Worm (Caenorhabditis elegans) whole organism, L3 larva: ENCODE data around the gene ceh-82.
"Not testable (repeated sequence)": the region's sequence is repeated elsewhere in the genome, so short reads cannot be mapped to it uniquely, and the experiment has no call there.

Source experiments
- R02D3.7 ChIP-seq: fragments of 150-350 bp; optimal IDR thresholded peaks from 2 replicates; lab custom pipeline; 2014; ENCODE audit warnings: missing biosample characterization, missing genetic modification characterization
- ZK546.5 ChIP-seq: sonication (generic microtip); optimal IDR thresholded peaks from 2 replicates; lab custom pipeline; 2017; ENCODE audit warnings: missing biosample characterization, missing genetic modification characterization
- ceh-16 ChIP-seq: sonication (generic microtip); optimal IDR thresholded peaks from 2 replicates; lab custom pipeline; 2017; ENCODE audit warnings: missing biosample characterization, missing genetic modification characterization
- ceh-28 ChIP-seq: fragments of 150-350 bp; optimal IDR thresholded peaks from 2 replicates; lab custom pipeline; 2014; ENCODE audit warnings: missing biosample characterization, missing genetic modification reagents, missing genetic modification characterization
- ceh-9 ChIP-seq: sonication (generic microtip); optimal IDR thresholded peaks from 2 replicates; lab custom pipeline; 2018; ENCODE audit warnings: missing biosample characterization, missing genetic modification characterization
- daf-12 ChIP-seq: fragments of 150-350 bp; optimal IDR thresholded peaks from 2 replicates; lab custom pipeline; 2014; ENCODE audit warnings: missing biosample characterization, missing genetic modification reagents, missing genetic modification characterization
- egl-27 ChIP-seq: sonication (generic microtip); optimal IDR thresholded peaks from 4 replicates; lab custom pipeline; 2017; ENCODE audit warnings: missing biosample characterization, missing genetic modification reagents, missing genetic modification characterization
- egl-5 ChIP-seq: fragments of 150-350 bp; optimal IDR thresholded peaks from 2 replicates; lab custom pipeline; 2017; ENCODE audit warnings: missing biosample characterization, missing genetic modification reagents, missing genetic modification characterization, inconsistent platforms
- elt-2 ChIP-seq: sonication (generic microtip); optimal IDR thresholded peaks from 2 replicates; lab custom pipeline; 2016; ENCODE audit warnings: missing genetic modification reagents, mild to moderate bottlenecking, missing genetic modification characterization, missing compliant biosample characterization
- elt-3 ChIP-seq, 3 experiments: fragments of 150-350 bp in 1 of 3; sonication (generic microtip) in 2 of 3; optimal IDR thresholded peaks; 2 replicates in 2 of 3; 4 replicates in 1 of 3; lab custom pipeline; 2014 to 2017; ENCODE audit warnings: missing biosample characterization in 3 of 3, missing genetic modification characterization in 3 of 3
- eor-1 ChIP-seq, 2 experiments: fragments of 150-350 bp; optimal IDR thresholded peaks; 2 replicates each; lab custom pipeline; 2014 to 2018; ENCODE audit warnings: missing biosample characterization in 2 of 2, missing genetic modification characterization in 2 of 2
- fkh-10 ChIP-seq: sonication (generic microtip); optimal IDR thresholded peaks from 2 replicates; lab custom pipeline; 2017; ENCODE audit warnings: missing biosample characterization, missing genetic modification reagents, missing genetic modification characterization
- fkh-2 ChIP-seq: fragments of 150-350 bp; optimal IDR thresholded peaks from 2 replicates; lab custom pipeline; 2014; ENCODE audit warnings: missing biosample characterization, missing genetic modification reagents, missing genetic modification characterization
- fos-1 ChIP-seq: fragments of 150-350 bp; optimal IDR thresholded peaks from 2 replicates; lab custom pipeline; 2014; ENCODE audit warnings: missing biosample characterization, missing genetic modification characterization
- lin-15B ChIP-seq: fragments of 150-350 bp; optimal IDR thresholded peaks from 2 replicates; lab custom pipeline; 2014; ENCODE audit warnings: missing biosample characterization, missing genetic modification characterization
- lin-39 ChIP-seq: fragments of 150-350 bp; optimal IDR thresholded peaks from 2 replicates; lab custom pipeline; 2018; ENCODE audit warnings: missing biosample characterization, missing genetic modification reagents, missing genetic modification characterization
- lsy-12 ChIP-seq: sonication (generic microtip); optimal IDR thresholded peaks from 2 replicates; lab custom pipeline; 2016; ENCODE audit warnings: mild to moderate bottlenecking, missing genetic modification characterization, missing compliant biosample characterization
- mdl-1 ChIP-seq: fragments of 150-350 bp; optimal IDR thresholded peaks from 2 replicates; lab custom pipeline; 2014; ENCODE audit warnings: missing biosample characterization, missing genetic modification characterization
- nfya-1 ChIP-seq: sonication (generic microtip); optimal IDR thresholded peaks from 2 replicates; lab custom pipeline; 2017; ENCODE audit warnings: missing genetic modification characterization, mild to moderate bottlenecking, missing compliant biosample characterization, antibody characterized with exemption, moderate library complexity; ENCODE audit not compliant: insufficient read depth
- nhr-12 ChIP-seq: fragments of 150-350 bp; optimal IDR thresholded peaks from 2 replicates; lab custom pipeline; 2014; ENCODE audit warnings: missing biosample characterization, missing genetic modification characterization
- nhr-23 ChIP-seq: fragments of 150-350 bp; optimal IDR thresholded peaks from 2 replicates; lab custom pipeline; 2014; ENCODE audit warnings: missing biosample characterization, missing genetic modification reagents, missing genetic modification characterization
- nhr-25 ChIP-seq: sonication (generic microtip); optimal IDR thresholded peaks from 2 replicates; lab custom pipeline; 2017; ENCODE audit warnings: missing biosample characterization, missing genetic modification characterization
- nhr-28 ChIP-seq: fragments of 150-350 bp; optimal IDR thresholded peaks from 2 replicates; lab custom pipeline; 2014; ENCODE audit warnings: missing biosample characterization, missing genetic modification characterization
- nhr-43 ChIP-seq: sonication (generic microtip); optimal IDR thresholded peaks from 2 replicates; lab custom pipeline; 2016; ENCODE audit warnings: mild to moderate bottlenecking, missing genetic modification characterization, missing compliant biosample characterization; ENCODE audit not compliant: poor library complexity, severe bottlenecking
- nhr-77 ChIP-seq: fragments of 150-350 bp; optimal IDR thresholded peaks from 2 replicates; lab custom pipeline; 2014; ENCODE audit warnings: missing biosample characterization, missing genetic modification characterization
- pqm-1 ChIP-seq: fragments of 150-350 bp; optimal IDR thresholded peaks from 2 replicates; lab custom pipeline; 2017; ENCODE audit warnings: missing biosample characterization, missing genetic modification characterization, inconsistent platforms
- sea-2 ChIP-seq: fragments of 150-350 bp; sonication (generic microtip); optimal IDR thresholded peaks from 4 replicates; lab custom pipeline; 2014; ENCODE audit warnings: missing biosample characterization, missing genetic modification reagents, missing genetic modification characterization
- skn-1 ChIP-seq: fragments of 150-350 bp; optimal IDR thresholded peaks from 2 replicates; lab custom pipeline; 2014; ENCODE audit warnings: missing biosample characterization, missing genetic modification characterization
- snpc-4 ChIP-seq: fragments of 150-350 bp; optimal IDR thresholded peaks from 2 replicates; lab custom pipeline; 2014; ENCODE audit warnings: missing biosample characterization, missing genetic modification characterization
- unc-39 ChIP-seq: sonication (generic microtip); optimal IDR thresholded peaks from 4 replicates; lab custom pipeline; 2017; ENCODE audit warnings: missing biosample characterization, missing genetic modification characterization
- ztf-11 ChIP-seq: fragments of 150-350 bp; optimal IDR thresholded peaks from 2 replicates; lab custom pipeline; 2014; ENCODE audit warnings: missing biosample characterization, missing genetic modification characterization

Gene ceh-82

ce11 chrII:1763072-1763471 lies 31.0 kb downstream of the ceh-82 start, which contains the start of gene math-28:
TSS of gene math-28 (plus strand) at chrII:1763372.
- TF ChIP-seq pqm-1 (tag; lab: Kevin White, UChicago), result no peak
- no peak for TF ChIP-seq nhr-77 (tag; lab: Kevin White, UChicago)
- no peak for TF ChIP-seq nhr-12
- no peak for TF ChIP-seq nhr-28
- no peak for TF ChIP-seq lsy-12 (tag; lab: Kevin White, UChicago)
- TF ChIP-seq ztf-11, result no peak
- TF ChIP-seq nfya-1 (tag; lab: Kevin White, UChicago), result no peak
- no peak for TF ChIP-seq unc-39 (tag; lab: Kevin White, UChicago)
- no peak for TF ChIP-seq eor-1 (tag; optimal IDR thresholded peaks at IDR 0.05; lab: Kevin White, UChicago)
- TF ChIP-seq elt-3 (tag; optimal IDR thresholded peaks at IDR 0.05; lab: Kevin White, UChicago), result no peak
- TF ChIP-seq fos-1 (tag; lab: Kevin White, UChicago), result no peak
- TF ChIP-seq mdl-1 (tag; lab: Kevin White, UChicago), result no peak
- no peak for TF ChIP-seq skn-1 (tag; lab: Kevin White, UChicago)
- no peak for TF ChIP-seq egl-27 (tag; lab: Kevin White, UChicago)
- no peak for TF ChIP-seq sea-2 (GFP tag; lab: Kevin White, UChicago)
- TF ChIP-seq ceh-16 (tag; lab: Kevin White, UChicago), result no peak
- no peak for TF ChIP-seq nhr-43 (tag; lab: Kevin White, UChicago)

- TF ChIP-seq ztf-11, result no peak
- TF ChIP-seq nhr-25, result no peak
- TF ChIP-seq sea-2 (GFP tag; lab: Kevin White, UChicago), result no peak
- no peak for TF ChIP-seq mdl-1 (tag; lab: Kevin White, UChicago)
- TF ChIP-seq elt-3 (tag; optimal IDR thresholded peaks at IDR 0.05; lab: Kevin White, UChicago), result no peak
- no peak for TF ChIP-seq nfya-1 (tag; lab: Kevin White, UChicago)
- no peak for TF ChIP-seq egl-5 (tag; lab: Kevin White, UChicago)
- no peak for TF ChIP-seq lsy-12 (tag; lab: Kevin White, UChicago)
- TF ChIP-seq ceh-9, result no peak
- TF ChIP-seq skn-1 (tag; lab: Kevin White, UChicago), result no peak
- no peak for TF ChIP-seq unc-39 (tag; lab: Kevin White, UChicago)
- no peak for TF ChIP-seq ZK546.5
- no peak for TF ChIP-seq fkh-2 (tag; lab: Kevin White, UChicago)
- no peak for TF ChIP-seq R02D3.7 (tag; lab: Kevin White, UChicago)
- no peak for TF ChIP-seq daf-12 (tag; lab: Kevin White, UChicago)
- TF ChIP-seq elt-2, result no peak
Observed at ce11 chrII:1766715-1767114, 34.7 kb downstream of the ceh-82 start.

- peak; percentile 75 for TF ChIP-seq elt-2
- TF ChIP-seq pqm-1 (tag; lab: Kevin White, UChicago), result peak; percentile 39
Observed at ce11 chrII:1767458-1767857, 35.4 kb downstream of the ceh-82 start.

- peak; percentile 21 for TF ChIP-seq elt-2
Observed at ce11 chrII:1771347-1771746, 39.3 kb downstream of the ceh-82 start, which contains the start of gene math-26. TSS of gene math-26 (plus strand) at chrII:1771647.

ce11 chrII:1771785-1772184 lies 39.8 kb downstream of the ceh-82 start, which contains the start of gene math-3:
TSS of gene math-3 (plus strand) at chrII:1772085.
- TF ChIP-seq nhr-28 (no peak), egl-5 (tag; lab: Kevin White, UChicago) (no peak), fkh-10 (GFP tag; lab: Kevin White, UChicago) (no peak), snpc-4 (tag; lab: Kevin White, UChicago) (no peak), nhr-23 (tag; lab: Kevin White, UChicago) (no peak), lin-39 (no peak)

ce11 chrII:1775234-1775633 lies 43.2 kb downstream of the ceh-82 start, which contains the start of gene F36H5.14:
TSS of gene F36H5.14 (plus strand) at chrII:1775534.
- not testable (repeated sequence) for TF ChIP-seq lsy-12, lin-15B, ceh-28 (tag; lab: Kevin White, UChicago)
